Worm (Caenorhabditis elegans) whole organism, midembryonic: ENCODE measurements around the gene syf-2.

Experiments
- T22C8.4 ChIP-seq: fragments of 200-800 bp; sonication (Bioruptor generic); IDR thresholded peaks from 2 replicates; pipeline ENCODE4 v1.3.6; 2022; ENCODE audit warnings: missing genetic modification characterization, missing compliant biosample characterization
- klf-2 ChIP-seq: fragments of 200-800 bp; sonication (Bioruptor generic); conservative IDR thresholded peaks from 2 replicates; pipeline ENCODE4 v1.3.6; 2022; ENCODE audit warnings: missing genetic modification reagents, missing genetic modification characterization, missing compliant biosample characterization

DNA sequence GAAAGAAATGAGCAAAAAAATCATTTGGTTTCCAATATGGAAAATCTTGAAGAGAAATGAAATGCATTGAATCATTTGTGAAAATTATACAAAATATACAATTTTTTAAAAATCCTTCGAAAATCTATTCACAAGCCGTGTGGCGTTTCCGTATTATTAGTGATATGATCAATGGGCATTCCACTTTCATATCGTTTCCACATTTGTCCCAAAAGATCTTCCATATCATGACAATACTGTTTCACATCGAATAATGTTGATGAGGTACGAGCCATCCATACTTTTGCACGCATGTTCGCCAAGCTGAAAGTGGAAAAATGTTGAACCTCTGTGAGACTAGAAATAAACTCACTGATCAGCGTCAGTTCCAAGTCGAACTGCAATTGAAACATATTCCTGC is 15.6 kb downstream of the syf-2 start:
- no peak for TF ChIP-seq klf-2 (GFP tag; lab: Robert Waterston, UW)
- TF ChIP-seq T22C8.4 (GFP tag; lab: Robert Waterston, UW): no peak
